Worm (Caenorhabditis elegans) whole organism, mixed stage, embryonic: ENCODE data around the gene scd-2.

Experiments used
- ceh-39 ChIP-seq: fragments of 150-350 bp; optimal IDR thresholded peaks from 2 replicates; lab custom pipeline; 2014; ENCODE audit warnings: missing biosample characterization, missing genetic modification characterization
- elt-1 ChIP-seq: sonication (generic microtip); optimal IDR thresholded peaks from 2 replicates; lab custom pipeline; 2017; ENCODE audit warnings: missing genetic modification characterization, mild to moderate bottlenecking, missing compliant biosample characterization, antibody characterized with exemption, moderate library complexity, borderline replicate concordance; ENCODE audit not compliant: insufficient read depth
- lsy-2 ChIP-seq: fragments of 150-350 bp; optimal IDR thresholded peaks from 2 replicates; lab custom pipeline; 2014; ENCODE audit warnings: missing biosample characterization, missing genetic modification characterization
- nhr-237 ChIP-seq: fragments of 150-350 bp; optimal IDR thresholded peaks from 2 replicates; lab custom pipeline; 2014; ENCODE audit warnings: missing biosample characterization, missing genetic modification characterization
- nhr-76 ChIP-seq: sonication (generic microtip); optimal IDR thresholded peaks from 2 replicates; lab custom pipeline; 2017; ENCODE audit warnings: missing biosample characterization, missing genetic modification characterization
- pha-4 ChIP-seq: fragments of 150-350 bp; optimal IDR thresholded peaks from 2 replicates; lab custom pipeline; 2018; ENCODE audit warnings: missing biosample characterization, missing genetic modification reagents, missing genetic modification characterization
- sem-2 ChIP-seq: fragments of 200-800 bp; sonication (Bioruptor generic); optimal IDR thresholded peaks from 2 replicates; lab custom pipeline; 2018; ENCODE audit warnings: mild to moderate bottlenecking, missing genetic modification characterization, missing compliant biosample characterization
- sptf-1 ChIP-seq: sonication (generic microtip); optimal IDR thresholded peaks from 2 replicates; lab custom pipeline; 2017; ENCODE audit warnings: mild to moderate bottlenecking, missing genetic modification characterization, moderate library complexity, missing compliant biosample characterization
- tbx-8 ChIP-seq: fragments of 200-800 bp; sonication (Bioruptor generic); optimal IDR thresholded peaks from 2 replicates; lab custom pipeline; 2018; ENCODE audit warnings: mild to moderate bottlenecking, missing genetic modification characterization, moderate library complexity, missing compliant biosample characterization
- unc-39 ChIP-seq: fragments of 150-350 bp; optimal IDR thresholded peaks from 2 replicates; lab custom pipeline; 2014; ENCODE audit warnings: missing biosample characterization, missing genetic modification characterization
- unc-62 ChIP-seq: fragments of 150-350 bp; optimal IDR thresholded peaks from 2 replicates; lab custom pipeline; 2014; ENCODE audit warnings: missing biosample characterization, missing genetic modification reagents, missing genetic modification characterization

DNA sequence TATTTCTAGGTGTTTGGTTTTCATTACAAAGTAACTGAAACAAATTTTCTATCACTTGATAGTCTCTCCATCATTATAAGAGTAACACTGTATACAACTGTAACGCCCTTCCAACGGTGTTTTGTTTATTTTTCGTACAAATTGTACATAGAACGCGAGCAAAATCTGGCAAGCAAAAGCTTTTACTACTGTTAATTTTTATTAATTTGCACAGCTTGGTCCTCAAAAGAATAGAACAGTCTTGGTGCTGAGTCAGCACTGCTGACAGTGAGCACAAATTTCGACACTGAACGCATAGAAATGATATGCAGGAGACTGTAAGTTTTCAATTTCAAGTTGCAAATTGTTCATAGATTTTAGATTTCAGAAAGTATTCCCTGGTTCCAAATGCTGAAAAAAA lies 42.7 kb upstream of the scd-2 start, which contains the start of gene ZK1055.2:
- TF ChIP-seq lsy-2 (tag; lab: Kevin White, UChicago) (no peak), elt-1 (tag; lab: Kevin White, UChicago) (no peak), nhr-76 (tag; lab: Kevin White, UChicago) (no peak), tbx-8 (GFP tag; lab: Kevin White, UChicago) (no peak), sem-2 (GFP tag; lab: Kevin White, UChicago) (no peak), unc-62 (GFP tag; lab: Kevin White, UChicago) (no peak), pha-4 (tag; lab: Kevin White, UChicago) (no peak), nhr-237 (tag; lab: Kevin White, UChicago) (no peak), unc-39 (no peak), sptf-1 (tag; lab: Kevin White, UChicago) (no peak), ceh-39 (no peak)
